Worm (Caenorhabditis elegans): ENCODE measurements around the gene ZK262.4.

DNA sequence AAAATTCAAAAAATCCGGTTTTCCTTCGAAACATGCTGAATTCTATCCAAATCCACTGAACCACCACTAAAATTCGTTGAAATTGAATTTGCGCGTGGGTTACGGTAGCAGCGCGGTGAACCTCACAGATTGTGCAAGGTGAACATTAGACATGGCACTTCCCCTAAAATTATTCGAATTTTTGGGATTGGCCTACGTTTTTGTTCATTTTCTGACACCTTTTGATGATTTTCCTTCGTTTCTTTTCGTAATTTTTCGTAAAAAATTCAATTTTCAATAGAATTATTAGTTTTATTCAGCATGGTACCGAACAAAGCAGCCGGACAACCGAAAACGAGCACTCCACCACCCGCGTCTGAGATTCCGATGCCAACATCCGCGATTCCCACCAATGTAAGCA lies 13.7 kb upstream of the ZK262.4 start, which contains the start of gene ZK262.8:
- TF ChIP-seq lim-7 (GFP tag; IDR thresholded peaks at IDR 0.05), result no peak
- TF ChIP-seq ztf-11 (tag; optimal IDR thresholded peaks at IDR 0.05), result no peak
- no peak for TF ChIP-seq mep-1 (tag; optimal IDR thresholded peaks at IDR 0.05)
- no peak for TF ChIP-seq mdl-1 (tag; optimal IDR thresholded peaks at IDR 0.05)
- TF ChIP-seq pha-4 (GFP tag; IDR thresholded peaks at IDR 0.05), result no peak
- TF ChIP-seq pha-4 (tag; optimal IDR thresholded peaks at IDR 0.05), result no peak
- TF ChIP-seq ces-1 (GFP tag; optimal IDR thresholded peaks at IDR 0.05), result no peak
- no peak for TF ChIP-seq nhr-11 (tag; optimal IDR thresholded peaks at IDR 0.05)
- no peak for TF ChIP-seq unc-62 (GFP tag; optimal IDR thresholded peaks at IDR 0.05 in 1 of 2)
- no peak for TF ChIP-seq unc-62 (tag; optimal IDR thresholded peaks at IDR 0.05)

All from whole organism, L4 larva.